Worm (Caenorhabditis elegans) whole organism, young adult: ENCODE data around the gene F32B6.4.

ENCODE experiments used
- B0035.1 ChIP-seq: sonication (generic microtip); optimal IDR thresholded peaks from 2 replicates; lab custom pipeline; 2016; ENCODE audit warnings: missing genetic modification characterization, mild to moderate bottlenecking, missing compliant biosample characterization, missing genotype, missing genetic modification reagents
- T07F8.4 ChIP-seq: sonication (generic microtip); optimal IDR thresholded peaks from 2 replicates; lab custom pipeline; 2016; ENCODE audit warnings: mild to moderate bottlenecking, missing genetic modification characterization, moderate library complexity, missing compliant biosample characterization
- chd-7 ChIP-seq: sonication (generic microtip); optimal IDR thresholded peaks from 2 replicates; lab custom pipeline; 2016; ENCODE audit warnings: mild to moderate bottlenecking, missing genetic modification characterization, moderate library complexity, missing compliant biosample characterization
- pha-4 ChIP-seq: fragments of 150-350 bp; sonication (generic microtip); optimal IDR thresholded peaks from 2 replicates; lab custom pipeline; 2014; ENCODE audit warnings: missing biosample characterization, missing genetic modification reagents, missing genetic modification characterization
- ztf-26 ChIP-seq: sonication (generic microtip); optimal IDR thresholded peaks from 2 replicates; lab custom pipeline; 2017; ENCODE audit warnings: missing genetic modification characterization, missing compliant biosample characterization

DNA sequence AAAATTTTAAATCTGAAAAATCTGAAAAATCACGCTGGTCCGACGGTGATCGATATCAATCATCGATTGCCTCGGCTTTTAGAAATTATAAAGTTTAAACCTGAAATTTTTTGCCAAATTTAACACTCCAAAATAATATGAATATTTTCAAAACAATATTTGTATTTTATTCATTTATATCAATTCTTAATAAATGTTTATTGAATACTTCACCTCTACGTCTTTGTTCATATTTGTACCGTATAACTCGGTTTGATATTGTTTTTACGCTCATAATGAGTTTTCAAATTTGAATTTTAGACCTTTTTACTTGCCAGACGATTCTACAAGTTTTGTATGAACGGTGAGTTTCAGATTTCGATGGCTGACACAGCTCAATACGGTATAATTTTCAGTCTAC lies 27.1 kb downstream of the F32B6.4 start, which contains the start of the genes K07F5.15 and K07F5.22:
- TF ChIP-seq chd-7 (no peak), B0035.1 (tag; lab: Kevin White, UChicago) (no peak), T07F8.4 (tag; lab: Kevin White, UChicago) (no peak), ztf-26 (tag; lab: Kevin White, UChicago) (no peak), pha-4 (tag; lab: Kevin White, UChicago) (no peak)
